Fruit fly (Drosophila melanogaster) whole organism, larva: ENCODE results near the gene Cyp4e3.
A peak's percentile ranks its signal among the peaks of the same experiment; 100 is the strongest.

Experiments
- noc ChIP-seq: fragments of 200-800 bp; sonication (Bioruptor generic); optimal IDR thresholded peaks from 3 replicates; lab custom pipeline; 2019; ENCODE audit warnings: missing biosample characterization, mild to moderate bottlenecking, missing genetic modification characterization, moderate library complexity

The Cyp4e3 gene

dm6 chr2L:9758856-9759255 lies 9.0 kb upstream of the Cyp4e3 start:
- TF ChIP-seq noc: no peak

dm6 chr2L:9757990-9758814 lies 8.3 kb upstream of the Cyp4e3 start, which contains the start of gene zf30C:
Gene zf30C, plus strand, starts transcription at chr2L:9758342.
- peak; percentile 61 for TF ChIP-seq noc

dm6 chr2L:9754817-9755216 lies 4.9 kb upstream of the Cyp4e3 start:
- no peak for TF ChIP-seq noc

- no peak for TF ChIP-seq noc
Measured at dm6 chr2L:9753357-9753756, 3.5 kb upstream of the Cyp4e3 start.

- no peak for TF ChIP-seq noc
Measured at dm6 chr2L:9746236-9747225, 3.3 kb downstream of the Cyp4e3 start, which contains the start of gene Nckx30C. Gene Nckx30C, minus strand, starts transcription at chr2L:9746495.

dm6 chr2L:9744634-9745033 lies 5.2 kb downstream of the Cyp4e3 start:
- TF ChIP-seq noc: no peak

dm6 chr2L:9743823-9744222 lies 6.0 kb downstream of the Cyp4e3 start:
- no peak for TF ChIP-seq noc

dm6 chr2L:9739685-9740084 lies 10.2 kb downstream of the Cyp4e3 start:
- TF ChIP-seq noc: no peak

- TF ChIP-seq noc: no peak
Measured at dm6 chr2L:9737803-9738202, 12.1 kb downstream of the Cyp4e3 start.

dm6 chr2L:9737360-9737759 lies 12.5 kb downstream of the Cyp4e3 start:
- no peak for TF ChIP-seq noc

dm6 chr2L:9736000-9736695 lies 13.7 kb downstream of the Cyp4e3 start, which contains the start of gene CG13117:
Gene CG13117, plus strand, starts transcription at chr2L:9736645.
- TF ChIP-seq noc: no peak

dm6 chr2L:9734134-9734533 lies 15.7 kb downstream of the Cyp4e3 start:
- TF ChIP-seq noc: no peak

dm6 chr2L:9731269-9731668 lies 18.6 kb downstream of the Cyp4e3 start:
- TF ChIP-seq noc: no peak

dm6 chr2L:9729618-9730284 lies 20.1 kb downstream of the Cyp4e3 start, which contains the start of gene CG13116:
Gene CG13116, plus strand, starts transcription at chr2L:9729940.
- TF ChIP-seq noc: no peak

- TF ChIP-seq noc: no peak
Measured at dm6 chr2L:9728791-9729190, 21.1 kb downstream of the Cyp4e3 start.

dm6 chr2L:9711107-9711585 lies 38.7 kb downstream of the Cyp4e3 start, which contains the start of gene CG4364:
Gene CG4364, minus strand, starts transcription at chr2L:9711271.
- no peak for TF ChIP-seq noc
